Fruit fly (Drosophila melanogaster): ENCODE data around the gene CG12811.

CG12811 gene

DNA sequence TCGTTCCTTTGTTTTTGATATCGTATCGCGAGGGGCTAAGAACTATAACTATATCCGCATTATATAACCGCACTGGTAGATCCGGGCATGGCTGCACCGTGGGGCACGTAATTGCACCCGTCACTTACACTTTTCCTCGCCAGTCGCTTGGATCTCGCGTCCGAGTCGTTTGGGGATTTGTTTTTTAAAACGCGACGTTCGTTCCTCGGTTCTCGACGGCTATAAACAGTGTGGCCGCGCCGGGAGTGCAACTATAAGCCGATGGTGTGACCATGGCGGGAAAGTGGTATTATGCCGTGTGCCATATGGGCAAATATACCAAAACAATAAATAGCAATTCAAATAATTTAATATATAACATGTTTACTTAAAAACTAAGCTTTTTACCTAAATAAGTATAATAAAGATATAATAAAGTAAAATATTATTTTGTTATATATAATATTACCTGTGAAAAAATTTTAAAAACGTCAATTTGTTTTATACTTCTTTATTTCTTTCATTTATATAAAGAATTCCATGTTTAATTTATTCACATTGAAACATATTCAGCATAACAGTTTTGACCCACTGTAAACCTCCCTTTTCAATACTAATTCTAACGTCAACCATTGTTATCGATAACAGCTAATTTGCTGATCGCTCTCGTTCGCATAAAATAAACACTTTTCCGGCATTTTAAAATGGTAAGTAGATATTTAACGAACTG lies 5.8 kb downstream of the CG12811 start, which contains the start of the genes Mical and CG3909 (continued):
- peak; percentile 76 for TF ChIP-seq CG3919 (GFP tag; optimal IDR thresholded peaks at IDR 0.05)
- TF ChIP-seq CG10631 (GFP tag; optimal IDR thresholded peaks at IDR 0.05), result peak; percentile 88
- TF ChIP-seq CG8119 (GFP tag; IDR thresholded peaks at IDR 0.05), result peak; percentile 85
- TF ChIP-seq Blimp-1 (GFP tag; optimal IDR thresholded peaks at IDR 0.05), result peak; percentile 39
- no peak for TF ChIP-seq CG4318 (GFP tag; optimal IDR thresholded peaks at IDR 0.05)
- TF ChIP-seq net (GFP tag; optimal IDR thresholded peaks at IDR 0.05), result peak; percentile 68
- TF ChIP-seq ss (GFP tag; optimal IDR thresholded peaks at IDR 0.05), result peak; percentile 6 to 44
- TF ChIP-seq CG6792 (GFP tag; optimal IDR thresholded peaks at IDR 0.05), result peak; percentile 78
- peak; percentile 75 for TF ChIP-seq acj6 (GFP tag; optimal IDR thresholded peaks at IDR 0.05)

DNA sequence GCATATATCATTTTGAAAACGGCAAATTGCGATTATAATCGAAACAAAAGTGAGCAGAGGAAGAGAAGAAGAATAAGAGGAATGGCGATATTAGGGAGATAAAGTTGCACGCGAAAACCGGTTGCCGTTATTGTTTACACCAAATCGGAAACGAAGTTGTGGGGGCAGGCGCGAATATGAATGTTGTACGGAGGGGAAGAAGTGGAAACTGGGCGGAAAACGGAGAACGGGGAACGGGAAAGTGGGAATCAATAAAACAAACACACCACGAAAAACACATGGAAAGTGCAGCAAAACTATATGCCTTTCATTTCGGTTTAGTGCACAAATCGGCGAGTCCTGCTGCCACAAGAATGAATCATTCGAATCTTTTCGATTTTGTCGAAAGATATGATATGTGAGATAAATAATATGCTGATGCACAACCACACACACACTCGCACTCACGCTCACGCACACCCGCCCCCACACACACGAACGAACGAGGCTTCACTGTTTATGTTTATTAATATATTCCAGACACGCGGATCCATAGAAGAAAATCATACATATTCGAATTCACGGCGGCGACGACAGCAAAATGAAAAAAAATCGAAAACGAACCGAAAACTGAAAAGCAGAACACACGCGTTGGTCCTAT lies 6.5 kb downstream of the CG12811 start:
- no peak for TF ChIP-seq Smox (GFP tag; optimal IDR thresholded peaks at IDR 0.05)
- peak; percentile 22 for TF ChIP-seq fkh (GFP tag; optimal IDR thresholded peaks at IDR 0.05)
- no peak for TF ChIP-seq Lpt (GFP tag; optimal IDR thresholded peaks at IDR 0.05)
- no peak for TF ChIP-seq CG6276 (GFP tag; optimal IDR thresholded peaks at IDR 0.05)
- peak; percentile 9 for TF ChIP-seq esn (GFP tag; optimal IDR thresholded peaks at IDR 0.05)
- no peak for TF ChIP-seq CG32006 (GFP tag; optimal IDR thresholded peaks at IDR 0.05)
- TF ChIP-seq pdm3 (GFP tag; optimal IDR thresholded peaks at IDR 0.05), result no peak
- peak; percentile 11; the same call in 1 of the 3 replicates for TF ChIP-seq CG6163 (GFP tag; IDR thresholded peaks at IDR 0.05)

DNA sequence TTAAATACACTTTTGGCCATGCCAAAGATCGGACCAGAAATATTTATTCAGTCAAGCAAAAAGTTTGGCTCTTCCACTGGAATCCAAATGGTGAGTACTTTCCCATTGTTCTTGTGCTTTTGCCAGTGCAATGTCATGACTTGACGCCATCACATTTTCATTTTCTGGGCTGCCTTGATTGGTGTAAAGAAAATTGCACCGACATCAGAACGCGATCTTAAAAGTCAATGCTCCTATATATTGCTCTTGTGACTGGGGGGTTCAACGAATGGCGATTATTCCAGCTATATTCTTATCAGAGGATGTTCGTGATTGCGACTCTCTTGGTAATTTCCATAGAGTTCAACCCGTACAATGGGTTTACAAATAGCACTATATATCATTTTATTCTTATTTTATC lies 8.1 kb downstream of the CG12811 start:
- TF ChIP-seq Sox102F (GFP tag; optimal IDR thresholded peaks at IDR 0.05) (no peak), CG8319 (GFP tag; optimal IDR thresholded peaks at IDR 0.05) (no peak), vri (GFP tag; optimal IDR thresholded peaks at IDR 0.05) (peak; percentile 59), CG31627 (GFP tag; optimal IDR thresholded peaks at IDR 0.05) (no peak), Eip93F (GFP tag; optimal IDR thresholded peaks at IDR 0.05) (peak; percentile 60), Blimp-1 (GFP tag; optimal IDR thresholded peaks at IDR 0.05) (no peak), svp (GFP tag) (peak; percentile 97), Sox15 (GFP tag; optimal IDR thresholded peaks at IDR 0.05) (no peak), CG15336 (GFP tag; IDR thresholded peaks at IDR 0.05) (no peak), CG6854 (GFP tag; optimal IDR thresholded peaks at IDR 0.05) (no peak), Hr38 (GFP tag; optimal IDR thresholded peaks at IDR 0.05) (no peak), fd85E (GFP tag; optimal IDR thresholded peaks at IDR 0.05) (no peak)

DNA sequence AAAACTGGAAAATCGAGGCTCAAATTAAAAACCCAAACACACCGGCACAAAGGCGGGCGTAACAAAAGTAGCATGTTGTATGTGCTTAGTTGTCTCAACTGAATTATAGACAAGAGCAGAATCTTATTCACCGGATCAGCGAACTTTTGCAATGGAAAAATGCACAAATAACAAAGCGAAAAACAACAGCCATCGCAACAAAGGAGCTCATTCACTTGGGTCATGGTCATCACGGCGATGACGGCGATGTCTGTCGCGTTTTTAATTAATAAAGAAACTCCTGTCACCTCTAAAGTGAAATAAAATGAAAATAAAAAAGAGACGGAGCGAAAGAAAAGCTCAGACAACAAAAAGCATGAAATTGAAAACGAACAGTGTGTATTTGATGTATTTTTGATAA lies 9.4 kb downstream of the CG12811 start:
- TF ChIP-seq Eip93F (GFP tag; optimal IDR thresholded peaks at IDR 0.05) (peak; percentile 27), Sox14 (GFP tag; optimal IDR thresholded peaks at IDR 0.05) (peak; percentile 66), Ets21C (GFP tag; optimal IDR thresholded peaks at IDR 0.05) (no peak), lz (GFP tag; optimal IDR thresholded peaks at IDR 0.05) (no peak), svp (GFP tag) (peak; percentile 8), Eip78C (GFP tag) (no peak)

DNA sequence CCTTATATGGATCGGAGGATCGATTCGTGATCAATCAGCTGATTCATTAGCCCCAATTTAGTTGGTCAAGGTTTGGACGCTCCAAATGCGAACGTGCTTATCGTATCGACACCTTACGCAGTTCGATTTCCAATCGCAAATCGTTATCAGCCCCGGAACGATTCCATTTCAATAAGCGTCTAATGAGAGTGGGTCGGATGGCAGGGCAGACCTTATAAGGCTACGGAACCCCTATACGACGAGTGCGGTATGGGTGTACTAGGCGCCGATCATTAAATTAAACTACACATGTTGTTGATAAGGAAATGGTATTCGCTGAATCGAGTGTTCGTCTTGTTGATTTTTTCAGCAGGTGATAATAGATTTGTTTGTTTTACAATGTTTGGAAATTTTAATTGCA lies 12.8 kb downstream of the CG12811 start:
- TF ChIP-seq svp (GFP tag) (peak; percentile 54), Eip93F (GFP tag; optimal IDR thresholded peaks at IDR 0.05) (peak; percentile 35), fkh (GFP tag; optimal IDR thresholded peaks at IDR 0.05) (peak; percentile 14), CG6163 (GFP tag; IDR thresholded peaks at IDR 0.05) (no peak)
